Worm (Caenorhabditis elegans) whole organism, early embryonic: ENCODE data around the gene frpr-6.

Experiments used
- B0310.2 ChIP-seq: sonication (generic microtip); optimal IDR thresholded peaks from 2 replicates; lab custom pipeline; 2016; ENCODE audit warnings: mild to moderate bottlenecking, missing genetic modification characterization, missing compliant biosample characterization
- F13C5.2 ChIP-seq: sonication (generic microtip); optimal IDR thresholded peaks from 2 replicates; lab custom pipeline; 2017; ENCODE audit warnings: mild to moderate bottlenecking, missing genetic modification characterization, inconsistent platforms, missing compliant biosample characterization
- aly-1 ChIP-seq: sonication (generic microtip); optimal IDR thresholded peaks from 2 replicates; lab custom pipeline; 2016; ENCODE audit warnings: missing genetic modification characterization, missing compliant biosample characterization
- ama-1 ChIP-seq: fragments of 150-350 bp; optimal IDR thresholded peaks from 2 replicates; lab custom pipeline; 2014
- ceh-13 ChIP-seq: fragments of 200-800 bp; sonication (Bioruptor generic); optimal IDR thresholded peaks from 2 replicates; lab custom pipeline; 2018; ENCODE audit warnings: mild to moderate bottlenecking, missing genetic modification characterization, missing compliant biosample characterization
- ceh-36 ChIP-seq: sonication (generic microtip); optimal IDR thresholded peaks from 2 replicates; lab custom pipeline; 2016; ENCODE audit warnings: missing genetic modification characterization, inconsistent platforms, missing compliant biosample characterization
- ets-7 ChIP-seq: sonication (generic microtip); optimal IDR thresholded peaks from 2 replicates; lab custom pipeline; 2016; ENCODE audit warnings: missing genotype, missing genetic modification characterization, missing compliant biosample characterization
- flt-1 ChIP-seq: fragments of 200-800 bp; sonication (Bioruptor generic); IDR thresholded peaks from 2 replicates; pipeline ENCODE4 v1.3.6; 2022; ENCODE audit warnings: missing genetic modification characterization, missing compliant biosample characterization
- hmbx-1 ChIP-seq: sonication (generic microtip); optimal IDR thresholded peaks from 2 replicates; lab custom pipeline; 2016; ENCODE audit warnings: mild to moderate bottlenecking, missing genetic modification characterization, missing compliant biosample characterization
- hmg-4 ChIP-seq: fragments of 200-800 bp; sonication (Bioruptor generic); optimal IDR thresholded peaks from 2 replicates; lab custom pipeline; 2018; ENCODE audit warnings: mild to moderate bottlenecking, missing genetic modification characterization, missing compliant biosample characterization
- hnd-1 ChIP-seq: sonication (generic microtip); optimal IDR thresholded peaks from 2 replicates; lab custom pipeline; 2016; ENCODE audit warnings: missing genetic modification characterization, missing compliant biosample characterization
- pes-1 ChIP-seq: fragments of 200-800 bp; sonication (Bioruptor generic); IDR thresholded peaks from 2 replicates; pipeline ENCODE4 v1.3.6; 2022; ENCODE audit warnings: missing genetic modification reagents, missing genetic modification characterization, missing compliant biosample characterization
- scrt-1 ChIP-seq: fragments of 200-800 bp; sonication (Bioruptor generic); IDR thresholded peaks from 2 replicates; pipeline ENCODE4 v1.3.6; 2022; ENCODE audit warnings: missing genetic modification characterization, missing compliant biosample characterization
- sea-1 ChIP-seq: fragments of 200-800 bp; sonication (Bioruptor generic); conservative IDR thresholded peaks from 2 replicates; pipeline ENCODE4 v1.3.6; 2022; ENCODE audit warnings: missing genetic modification characterization, missing compliant biosample characterization
- tbx-11 ChIP-seq: fragments of 200-800 bp; sonication (Bioruptor generic); IDR thresholded peaks from 2 replicates; pipeline ENCODE4 v1.3.6; 2022; ENCODE audit warnings: missing genetic modification characterization, missing compliant biosample characterization
- tbx-37 ChIP-seq: fragments of 200-800 bp; sonication (Bioruptor generic); conservative IDR thresholded peaks from 2 replicates; pipeline ENCODE4 v1.3.6; 2022; ENCODE audit warnings: missing genetic modification reagents, missing genetic modification characterization, missing compliant biosample characterization
- tra-4 ChIP-seq: sonication (generic microtip); optimal IDR thresholded peaks from 2 replicates; lab custom pipeline; 2017; ENCODE audit warnings: missing genetic modification characterization, missing compliant biosample characterization

Gene frpr-6

ce11 chrV:9132043-9132442 lies 31.1 kb upstream of the frpr-6 start, which contains the start of gene F21C10.1:
F21C10.1 (plus strand) TSS chrV:9132343.
- TF ChIP-seq hnd-1 (tag; lab: Kevin White, UChicago) (no peak), B0310.2 (no peak), scrt-1 (no peak), ceh-36 (tag; lab: Kevin White, UChicago) (no peak), hmg-4 (GFP tag; lab: Kevin White, UChicago) (no peak), tbx-37 (GFP tag; lab: Robert Waterston, UW) (no peak), tra-4 (tag; lab: Kevin White, UChicago) (no peak), pes-1 (GFP tag; lab: Robert Waterston, UW) (no peak), tbx-11 (GFP tag; lab: Robert Waterston, UW) (no peak), hmbx-1 (tag; lab: Kevin White, UChicago) (no peak), ets-7 (no peak), ama-1 (lab: Kevin White, UChicago) (no peak), flt-1 (GFP tag; lab: Robert Waterston, UW) (no peak), F13C5.2 (tag; lab: Kevin White, UChicago) (no peak), aly-1 (tag; lab: Kevin White, UChicago) (no peak)

- TF ChIP-seq ets-7 (no peak), flt-1 (GFP tag; lab: Robert Waterston, UW) (no peak), hmbx-1 (tag; lab: Kevin White, UChicago) (no peak), scrt-1 (no peak), pes-1 (GFP tag; lab: Robert Waterston, UW) (no peak), hnd-1 (tag; lab: Kevin White, UChicago) (no peak), aly-1 (tag; lab: Kevin White, UChicago) (no peak)
These were observed 29.8 kb upstream of the frpr-6 start, which contains the start of gene F21C10.19 for ce11 chrV:9130766-9131165. F21C10.19 (plus strand) TSS chrV:9131066.

- no peak for TF ChIP-seq tbx-37 (GFP tag; lab: Robert Waterston, UW)
- TF ChIP-seq ama-1 (lab: Kevin White, UChicago): no peak
- TF ChIP-seq hnd-1 (tag; lab: Kevin White, UChicago): no peak
- no peak for TF ChIP-seq hmg-4 (GFP tag; lab: Kevin White, UChicago)
- no peak for TF ChIP-seq ets-7
- TF ChIP-seq flt-1 (GFP tag; lab: Robert Waterston, UW): no peak
- no peak for TF ChIP-seq aly-1 (tag; lab: Kevin White, UChicago)
- no peak for TF ChIP-seq tra-4 (tag; lab: Kevin White, UChicago)
- TF ChIP-seq hmbx-1 (tag; lab: Kevin White, UChicago): no peak
- TF ChIP-seq ceh-36 (tag; lab: Kevin White, UChicago): no peak
- no peak for TF ChIP-seq sea-1 (GFP tag; lab: Robert Waterston, UW)
- TF ChIP-seq B0310.2: no peak
- TF ChIP-seq ceh-13 (GFP tag; lab: Kevin White, UChicago): no peak
- TF ChIP-seq scrt-1: no peak
- TF ChIP-seq tbx-11 (GFP tag; lab: Robert Waterston, UW): no peak
- TF ChIP-seq pes-1 (GFP tag; lab: Robert Waterston, UW): no peak
- no peak for TF ChIP-seq F13C5.2 (tag; lab: Kevin White, UChicago)
These were observed 27.6 kb upstream of the frpr-6 start for ce11 chrV:9128562-9128961.

ce11 chrV:9127773-9128172 lies 26.8 kb upstream of the frpr-6 start, which contains the start of gene F21C10.3:
F21C10.3 (plus strand) TSS chrV:9128073.
- TF ChIP-seq hmg-4 (GFP tag; lab: Kevin White, UChicago) (no peak), ets-7 (no peak), ceh-13 (GFP tag; lab: Kevin White, UChicago) (no peak), sea-1 (GFP tag; lab: Robert Waterston, UW) (no peak), F13C5.2 (tag; lab: Kevin White, UChicago) (no peak), tbx-11 (GFP tag; lab: Robert Waterston, UW) (no peak), ceh-36 (tag; lab: Kevin White, UChicago) (no peak), ama-1 (lab: Kevin White, UChicago) (no peak), flt-1 (GFP tag; lab: Robert Waterston, UW) (no peak), aly-1 (tag; lab: Kevin White, UChicago) (no peak), tbx-37 (GFP tag; lab: Robert Waterston, UW) (no peak)

- no peak for TF ChIP-seq F13C5.2 (tag; lab: Kevin White, UChicago)
- TF ChIP-seq tbx-37 (GFP tag; lab: Robert Waterston, UW): no peak
- TF ChIP-seq hmbx-1 (tag; lab: Kevin White, UChicago): no peak
- no peak for TF ChIP-seq ets-7
- TF ChIP-seq ceh-36 (tag; lab: Kevin White, UChicago): no peak
- no peak for TF ChIP-seq hnd-1 (tag; lab: Kevin White, UChicago)
- TF ChIP-seq hmg-4 (GFP tag; lab: Kevin White, UChicago): no peak
- no peak for TF ChIP-seq tbx-11 (GFP tag; lab: Robert Waterston, UW)
- no peak for TF ChIP-seq pes-1 (GFP tag; lab: Robert Waterston, UW)
- TF ChIP-seq ceh-13 (GFP tag; lab: Kevin White, UChicago): no peak
- no peak for TF ChIP-seq sea-1 (GFP tag; lab: Robert Waterston, UW)
- TF ChIP-seq B0310.2: no peak
- TF ChIP-seq flt-1 (GFP tag; lab: Robert Waterston, UW): no peak
- no peak for TF ChIP-seq tra-4 (tag; lab: Kevin White, UChicago)
- no peak for TF ChIP-seq scrt-1
- TF ChIP-seq ama-1 (lab: Kevin White, UChicago): no peak
- no peak for TF ChIP-seq aly-1 (tag; lab: Kevin White, UChicago)
These were observed 25.4 kb upstream of the frpr-6 start, which contains the start of gene F21C10.4 for ce11 chrV:9126316-9126715. F21C10.4 (plus strand) TSS chrV:9126616.

- TF ChIP-seq scrt-1: no peak
- no peak for TF ChIP-seq ets-7
- no peak for TF ChIP-seq hmbx-1 (tag; lab: Kevin White, UChicago)
- no peak for TF ChIP-seq B0310.2
- no peak for TF ChIP-seq aly-1 (tag; lab: Kevin White, UChicago)
- TF ChIP-seq tra-4 (tag; lab: Kevin White, UChicago): no peak
- TF ChIP-seq tbx-37 (GFP tag; lab: Robert Waterston, UW): no peak
- TF ChIP-seq hmg-4 (GFP tag; lab: Kevin White, UChicago): no peak
- no peak for TF ChIP-seq tbx-11 (GFP tag; lab: Robert Waterston, UW)
- no peak for TF ChIP-seq ama-1 (lab: Kevin White, UChicago)
- TF ChIP-seq ceh-13 (GFP tag; lab: Kevin White, UChicago): no peak
- no peak for TF ChIP-seq ceh-36 (tag; lab: Kevin White, UChicago)
- no peak for TF ChIP-seq F13C5.2 (tag; lab: Kevin White, UChicago)
- no peak for TF ChIP-seq pes-1 (GFP tag; lab: Robert Waterston, UW)
- no peak for TF ChIP-seq flt-1 (GFP tag; lab: Robert Waterston, UW)
- no peak for TF ChIP-seq hnd-1 (tag; lab: Kevin White, UChicago)
- no peak for TF ChIP-seq sea-1 (GFP tag; lab: Robert Waterston, UW)
These were observed 24.4 kb upstream of the frpr-6 start, which contains the start of gene F21C10.5 for ce11 chrV:9125345-9125744. F21C10.5 (plus strand) TSS chrV:9125645.
